Worm (Caenorhabditis elegans): ENCODE data around the gene F40E12.1.

Gene F40E12.1

ce11 chrII:3620862-3621261 lies 3.2 kb downstream of the F40E12.1 start:
- no peak for TF ChIP-seq W03F9.2 (tag; optimal IDR thresholded peaks at IDR 0.05)
- no peak for TF ChIP-seq dao-5 (tag; optimal IDR thresholded peaks at IDR 0.05)
- TF ChIP-seq him-1 (tag; optimal IDR thresholded peaks at IDR 0.05) = no peak

ce11 chrII:3622014-3622413 lies 4.4 kb downstream of the F40E12.1 start, which contains the start of gene M151.7:
Gene M151.7, plus strand, starts transcription at chrII:3622314.
- no peak for TF ChIP-seq dao-5 (tag; optimal IDR thresholded peaks at IDR 0.05)
- TF ChIP-seq him-1 (tag; optimal IDR thresholded peaks at IDR 0.05) = no peak
- no peak for TF ChIP-seq W03F9.2 (tag; optimal IDR thresholded peaks at IDR 0.05)

- TF ChIP-seq dao-5 (tag; optimal IDR thresholded peaks at IDR 0.05) = no peak
- TF ChIP-seq him-1 (tag; optimal IDR thresholded peaks at IDR 0.05) = no peak
- no peak for TF ChIP-seq W03F9.2 (tag; optimal IDR thresholded peaks at IDR 0.05)
Observed at ce11 chrII:3626872-3627271, 9.3 kb downstream of the F40E12.1 start, which contains the start of gene M151.3. Gene M151.3, plus strand, starts transcription at chrII:3627172.

ce11 chrII:3630810-3631209 lies 13.2 kb downstream of the F40E12.1 start, which contains the start of gene M151.2:
Gene M151.2, plus strand, starts transcription at chrII:3631110.
- no peak for TF ChIP-seq dao-5 (tag; optimal IDR thresholded peaks at IDR 0.05)
- no peak for TF ChIP-seq him-1 (tag; optimal IDR thresholded peaks at IDR 0.05)
- TF ChIP-seq W03F9.2 (tag; optimal IDR thresholded peaks at IDR 0.05) = no peak

ce11 chrII:3634765-3635164 lies 17.2 kb downstream of the F40E12.1 start:
- TF ChIP-seq him-1 (tag; optimal IDR thresholded peaks at IDR 0.05) (no peak), dao-5 (tag; optimal IDR thresholded peaks at IDR 0.05) (no peak), W03F9.2 (tag; optimal IDR thresholded peaks at IDR 0.05) (no peak)

DNA sequence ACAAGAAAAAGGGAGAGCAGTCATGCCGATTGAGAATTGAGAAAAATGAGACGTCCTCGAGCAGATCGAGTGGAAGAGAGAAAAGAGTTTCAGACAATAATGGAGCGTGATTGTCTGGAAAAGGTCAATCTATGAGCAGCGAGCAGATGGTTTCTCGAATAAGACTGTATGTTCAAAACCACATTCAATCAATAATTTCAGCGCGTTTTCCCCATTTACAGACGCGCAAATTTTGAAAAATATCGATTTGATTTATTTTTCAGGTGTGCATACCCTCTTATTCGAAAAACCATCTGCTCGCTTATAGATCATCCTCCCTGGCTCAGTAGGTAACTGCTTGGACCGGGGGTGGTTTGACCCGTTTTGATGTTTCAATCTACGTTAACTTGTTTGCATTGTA lies 21.6 kb downstream of the F40E12.1 start, which contains the start of gene fbxb-31:
Gene fbxb-31 (minus strand): TSS at position 101 of the 400 bp plus-strand sequence.
- no peak for TF ChIP-seq dao-5 (tag; optimal IDR thresholded peaks at IDR 0.05)
- no peak for TF ChIP-seq W03F9.2 (tag; optimal IDR thresholded peaks at IDR 0.05)
- no peak for TF ChIP-seq him-1 (tag; optimal IDR thresholded peaks at IDR 0.05)

- TF ChIP-seq W03F9.2 (tag; optimal IDR thresholded peaks at IDR 0.05) (no peak), him-1 (tag; optimal IDR thresholded peaks at IDR 0.05) (no peak), dao-5 (tag; optimal IDR thresholded peaks at IDR 0.05) (no peak)
Observed at ce11 chrII:3640197-3640596, 22.6 kb downstream of the F40E12.1 start, which contains the start of gene M151.10. Gene M151.10, minus strand, starts transcription at chrII:3640297.

DNA sequence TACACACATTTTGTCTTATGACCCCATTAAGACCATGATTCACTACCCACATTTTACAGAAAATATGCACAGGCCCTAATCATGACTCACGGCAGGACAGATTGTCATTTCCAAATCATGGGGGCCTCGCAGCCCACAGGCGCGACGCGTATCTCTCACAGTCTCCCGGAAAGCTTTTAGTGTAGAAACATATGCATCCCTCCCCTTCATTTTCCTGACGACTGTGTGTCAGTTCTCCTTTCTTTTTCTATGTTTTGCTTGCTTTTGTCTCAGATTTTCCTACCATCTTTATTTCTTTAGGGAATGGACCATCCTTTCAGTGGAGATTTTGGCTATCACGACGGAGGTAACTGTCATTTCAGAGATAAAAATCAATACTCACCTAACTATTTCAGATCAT lies 23.6 kb downstream of the F40E12.1 start, which contains the start of gene M151.1:
Gene M151.1 (plus strand): TSS at position 301 of the 400 bp plus-strand sequence.
- TF ChIP-seq him-1 (tag; optimal IDR thresholded peaks at IDR 0.05) = no peak
- TF ChIP-seq dao-5 (tag; optimal IDR thresholded peaks at IDR 0.05) = no peak
- TF ChIP-seq W03F9.2 (tag; optimal IDR thresholded peaks at IDR 0.05) = no peak

DNA sequence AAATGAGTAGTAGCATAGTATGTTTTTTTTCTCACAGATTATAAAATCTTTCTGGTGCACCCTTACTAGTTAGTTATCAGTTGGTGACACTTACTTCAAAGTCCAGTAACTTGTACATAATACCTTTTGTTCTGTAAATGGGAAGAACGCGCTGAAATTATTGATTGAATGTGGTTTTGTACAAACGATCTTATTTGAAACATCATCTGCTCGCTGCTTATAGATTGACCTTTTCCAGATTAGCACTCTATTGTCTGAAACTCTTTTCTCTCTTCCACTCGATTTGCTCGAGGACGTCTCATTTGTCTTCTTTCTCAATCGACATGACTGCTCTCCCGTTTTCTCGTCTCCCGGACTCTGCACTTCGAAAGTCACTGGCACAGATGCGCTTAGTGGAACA lies 29.5 kb downstream of the F40E12.1 start, which contains the start of gene fbxb-33:
Gene fbxb-33 (plus strand): TSS at position 301 of the 400 bp plus-strand sequence.
- TF ChIP-seq him-1 (tag; optimal IDR thresholded peaks at IDR 0.05) (no peak), W03F9.2 (tag; optimal IDR thresholded peaks at IDR 0.05) (no peak), dao-5 (tag; optimal IDR thresholded peaks at IDR 0.05) (no peak)

ce11 chrII:3655378-3655777 lies 37.8 kb downstream of the F40E12.1 start, which contains the start of gene F19B10.5:
Gene F19B10.5, plus strand, starts transcription at chrII:3655678.
- TF ChIP-seq him-1 (tag; optimal IDR thresholded peaks at IDR 0.05) = no peak
- no peak for TF ChIP-seq dao-5 (tag; optimal IDR thresholded peaks at IDR 0.05)
- no peak for TF ChIP-seq W03F9.2 (tag; optimal IDR thresholded peaks at IDR 0.05)

DNA sequence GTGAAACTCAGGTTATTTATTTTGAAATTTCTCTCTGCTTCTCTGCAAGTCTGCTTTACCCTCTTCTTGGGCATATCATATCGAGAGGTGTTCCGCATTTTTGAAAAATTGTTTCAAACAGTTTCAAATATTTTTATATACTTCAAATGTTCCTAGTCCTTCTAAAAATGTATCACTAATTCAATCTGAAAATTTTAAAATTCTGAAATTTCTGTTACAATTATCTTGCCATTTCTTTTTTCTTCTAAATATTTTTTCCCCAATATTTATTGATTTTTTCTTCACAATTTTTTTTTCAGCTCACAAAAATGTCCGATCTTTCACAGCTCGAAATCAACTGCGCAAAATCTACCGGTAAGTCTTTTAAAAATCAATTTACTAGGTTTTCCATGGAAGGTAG lies 42.2 kb downstream of the F40E12.1 start, which contains the start of gene F19B10.4:
Gene F19B10.4 (plus strand): TSS at position 301 of the 400 bp plus-strand sequence.
- no peak for TF ChIP-seq him-1 (tag; optimal IDR thresholded peaks at IDR 0.05)
- no peak for TF ChIP-seq W03F9.2 (tag; optimal IDR thresholded peaks at IDR 0.05)
- no peak for TF ChIP-seq dao-5 (tag; optimal IDR thresholded peaks at IDR 0.05)

DNA sequence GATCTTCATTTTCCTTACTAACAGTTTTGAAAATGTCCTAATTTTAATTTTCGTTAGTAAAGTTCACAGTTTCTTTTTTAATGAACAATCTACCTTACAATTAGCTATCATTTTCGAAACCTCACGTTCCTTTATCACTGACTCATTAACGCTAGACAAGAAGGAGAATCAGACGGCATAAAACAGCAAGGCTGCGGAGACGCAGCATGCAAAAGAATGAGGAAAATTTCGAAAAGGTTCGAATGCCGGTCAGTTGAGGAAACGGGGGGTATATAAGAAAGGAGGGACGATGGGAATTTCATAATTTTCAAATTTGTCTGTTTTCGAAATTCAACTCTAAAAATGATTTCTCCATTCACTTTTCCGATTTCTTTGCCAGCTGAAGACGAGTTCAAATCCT lies 44.3 kb downstream of the F40E12.1 start, which contains the start of gene F19B10.13:
Gene F19B10.13 (plus strand): TSS at position 343 of the 400 bp plus-strand sequence.
- no peak for TF ChIP-seq dao-5 (tag; optimal IDR thresholded peaks at IDR 0.05)

- no peak for TF ChIP-seq dao-5 (tag; optimal IDR thresholded peaks at IDR 0.05)
- TF ChIP-seq him-1 (tag; optimal IDR thresholded peaks at IDR 0.05) = no peak
- TF ChIP-seq W03F9.2 (tag; optimal IDR thresholded peaks at IDR 0.05) = no peak
Observed at ce11 chrII:3663796-3664195, 46.2 kb downstream of the F40E12.1 start, which contains the start of gene F19B10.6. Gene F19B10.6, minus strand, starts transcription at chrII:3663896.

- TF ChIP-seq W03F9.2 (tag; optimal IDR thresholded peaks at IDR 0.05) = no peak
- TF ChIP-seq him-1 (tag; optimal IDR thresholded peaks at IDR 0.05) = no peak
- no peak for TF ChIP-seq dao-5 (tag; optimal IDR thresholded peaks at IDR 0.05)
Observed at ce11 chrII:3664470-3664869, 46.9 kb downstream of the F40E12.1 start, which contains the start of gene F19B10.3. Gene F19B10.3, plus strand, starts transcription at chrII:3664770.

DNA sequence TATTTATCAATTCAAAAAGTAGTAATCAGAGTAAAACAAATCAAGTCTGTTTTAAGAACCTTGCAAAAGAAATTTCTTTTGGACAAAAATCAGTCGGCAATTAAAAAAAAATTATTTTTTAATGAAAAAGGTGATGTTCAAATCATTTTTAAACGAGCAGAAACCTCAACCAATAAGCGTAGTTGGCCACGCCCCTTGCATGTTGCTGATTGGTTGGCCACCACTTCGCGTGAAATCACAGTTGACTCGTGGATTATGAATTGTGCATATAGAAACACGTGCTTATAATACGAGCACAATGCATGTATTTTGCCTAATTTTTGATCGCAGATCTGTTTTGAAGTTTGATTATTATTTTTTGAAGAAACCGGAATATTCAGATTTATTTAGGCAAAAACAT lies 47.6 kb downstream of the F40E12.1 start:
- no peak for TF ChIP-seq dao-5 (tag; optimal IDR thresholded peaks at IDR 0.05)

Data from whole organism, L4/young adult.